Worm (Caenorhabditis elegans) whole organism, L3 larva: ENCODE results near the gene Y7A5A.10.

Experiments
- ZK546.5 ChIP-seq: sonication (generic microtip); optimal IDR thresholded peaks from 2 replicates; lab custom pipeline; 2017; ENCODE audit warnings: missing biosample characterization, missing genetic modification characterization
- ceh-82 ChIP-seq: fragments of 150-350 bp; optimal IDR thresholded peaks from 2 replicates; lab custom pipeline; 2014; ENCODE audit warnings: missing biosample characterization, missing genetic modification characterization
- egl-27 ChIP-seq: sonication (generic microtip); optimal IDR thresholded peaks from 4 replicates; lab custom pipeline; 2017; ENCODE audit warnings: missing biosample characterization, missing genetic modification reagents, missing genetic modification characterization
- elt-1 ChIP-seq: fragments of 150-350 bp; optimal IDR thresholded peaks from 2 replicates; lab custom pipeline; 2014; ENCODE audit warnings: missing biosample characterization, missing genetic modification characterization
- elt-2 ChIP-seq: sonication (generic microtip); optimal IDR thresholded peaks from 2 replicates; lab custom pipeline; 2016; ENCODE audit warnings: missing genetic modification reagents, mild to moderate bottlenecking, missing genetic modification characterization, missing compliant biosample characterization
- eor-1 ChIP-seq, 2 experiments: fragments of 150-350 bp; optimal IDR thresholded peaks; 2 replicates each; lab custom pipeline; 2014 to 2018; ENCODE audit warnings: missing biosample characterization in 2 of 2, missing genetic modification characterization in 2 of 2
- fos-1 ChIP-seq: fragments of 150-350 bp; optimal IDR thresholded peaks from 2 replicates; lab custom pipeline; 2014; ENCODE audit warnings: missing biosample characterization, missing genetic modification characterization
- jun-1 ChIP-seq: fragments of 150-350 bp; optimal IDR thresholded peaks from 2 replicates; lab custom pipeline; 2014; ENCODE audit warnings: missing biosample characterization, missing genetic modification reagents, missing genetic modification characterization
- lin-39 ChIP-seq: fragments of 150-350 bp; optimal IDR thresholded peaks from 2 replicates; lab custom pipeline; 2018; ENCODE audit warnings: missing biosample characterization, missing genetic modification reagents, missing genetic modification characterization
- lsy-12 ChIP-seq: sonication (generic microtip); optimal IDR thresholded peaks from 2 replicates; lab custom pipeline; 2016; ENCODE audit warnings: mild to moderate bottlenecking, missing genetic modification characterization, missing compliant biosample characterization
- mml-1 ChIP-seq: fragments of 150-350 bp; sonication (generic microtip); optimal IDR thresholded peaks from 3 replicates; lab custom pipeline; 2014; ENCODE audit warnings: missing biosample characterization, missing genetic modification characterization
- nfya-1 ChIP-seq: sonication (generic microtip); optimal IDR thresholded peaks from 2 replicates; lab custom pipeline; 2017; ENCODE audit warnings: missing genetic modification characterization, mild to moderate bottlenecking, missing compliant biosample characterization, antibody characterized with exemption, moderate library complexity; ENCODE audit not compliant: insufficient read depth
- nhr-12 ChIP-seq: fragments of 150-350 bp; optimal IDR thresholded peaks from 2 replicates; lab custom pipeline; 2014; ENCODE audit warnings: missing biosample characterization, missing genetic modification characterization
- nhr-23 ChIP-seq: fragments of 150-350 bp; optimal IDR thresholded peaks from 2 replicates; lab custom pipeline; 2014; ENCODE audit warnings: missing biosample characterization, missing genetic modification reagents, missing genetic modification characterization
- nhr-237 ChIP-seq: fragments of 150-350 bp; optimal IDR thresholded peaks from 2 replicates; lab custom pipeline; 2014; ENCODE audit warnings: missing biosample characterization, missing genetic modification characterization
- nhr-25 ChIP-seq: sonication (generic microtip); optimal IDR thresholded peaks from 2 replicates; lab custom pipeline; 2017; ENCODE audit warnings: missing biosample characterization, missing genetic modification characterization
- nhr-28 ChIP-seq: fragments of 150-350 bp; optimal IDR thresholded peaks from 2 replicates; lab custom pipeline; 2014; ENCODE audit warnings: missing biosample characterization, missing genetic modification characterization
- nhr-43 ChIP-seq: sonication (generic microtip); optimal IDR thresholded peaks from 2 replicates; lab custom pipeline; 2016; ENCODE audit warnings: mild to moderate bottlenecking, missing genetic modification characterization, missing compliant biosample characterization; ENCODE audit not compliant: poor library complexity, severe bottlenecking
- nhr-67 ChIP-seq: fragments of 150-350 bp; optimal IDR thresholded peaks from 2 replicates; lab custom pipeline; 2014; ENCODE audit warnings: missing biosample characterization, missing genetic modification characterization
- nhr-76 ChIP-seq: fragments of 150-350 bp; sonication (generic microtip); optimal IDR thresholded peaks from 5 replicates; lab custom pipeline; 2014; ENCODE audit warnings: missing biosample characterization, missing genetic modification characterization
- nhr-77 ChIP-seq: fragments of 150-350 bp; optimal IDR thresholded peaks from 2 replicates; lab custom pipeline; 2014; ENCODE audit warnings: missing biosample characterization, missing genetic modification characterization
- pha-4 ChIP-seq: fragments of 150-350 bp; optimal IDR thresholded peaks from 2 replicates; lab custom pipeline; 2014; ENCODE audit warnings: missing biosample characterization, missing genetic modification reagents, missing genetic modification characterization
- pqm-1 ChIP-seq: fragments of 150-350 bp; optimal IDR thresholded peaks from 2 replicates; lab custom pipeline; 2017; ENCODE audit warnings: missing biosample characterization, missing genetic modification characterization, inconsistent platforms
- sea-2 ChIP-seq: fragments of 150-350 bp; sonication (generic microtip); optimal IDR thresholded peaks from 4 replicates; lab custom pipeline; 2014; ENCODE audit warnings: missing biosample characterization, missing genetic modification reagents, missing genetic modification characterization
- skn-1 ChIP-seq: fragments of 150-350 bp; optimal IDR thresholded peaks from 2 replicates; lab custom pipeline; 2014; ENCODE audit warnings: missing biosample characterization, missing genetic modification characterization
- snpc-4 ChIP-seq: fragments of 150-350 bp; optimal IDR thresholded peaks from 2 replicates; lab custom pipeline; 2014; ENCODE audit warnings: missing biosample characterization, missing genetic modification characterization
- tbx-2 ChIP-seq: sonication (generic microtip); optimal IDR thresholded peaks from 2 replicates; lab custom pipeline; 2016; ENCODE audit warnings: mild to moderate bottlenecking, missing genetic modification characterization, missing compliant biosample characterization
- unc-62 ChIP-seq: fragments of 150-350 bp; sonication (generic microtip); optimal IDR thresholded peaks from 4 replicates; lab custom pipeline; 2014; ENCODE audit warnings: missing biosample characterization, missing genetic modification reagents, missing genetic modification characterization
- ztf-11 ChIP-seq: fragments of 150-350 bp; optimal IDR thresholded peaks from 2 replicates; lab custom pipeline; 2014; ENCODE audit warnings: missing biosample characterization, missing genetic modification characterization
- ztf-4 ChIP-seq: fragments of 150-350 bp; optimal IDR thresholded peaks from 2 replicates; lab custom pipeline; 2014; ENCODE audit warnings: missing biosample characterization, missing genetic modification characterization

Y7A5A.10 gene

DNA sequence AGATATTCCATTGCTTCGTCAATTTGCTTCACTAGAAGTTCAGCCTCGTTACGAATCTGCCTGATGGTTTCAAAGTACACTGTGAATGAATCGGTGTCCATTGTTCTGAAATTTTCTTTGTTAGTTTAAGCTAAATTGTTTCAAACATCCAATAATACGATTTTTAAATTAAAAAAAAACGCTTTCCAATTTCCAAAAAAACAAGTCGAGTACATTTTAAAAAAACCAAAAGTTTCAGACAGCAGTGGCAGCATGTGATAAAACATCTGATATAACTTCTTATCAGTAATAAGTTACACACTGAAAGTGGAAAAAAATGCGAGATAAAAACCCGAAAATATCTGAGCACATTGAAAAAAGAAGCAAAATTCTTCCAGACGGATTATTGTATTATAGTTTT lies 4.7 kb upstream of the Y7A5A.10 start, which contains the start of gene Y7A5A.6:
Y7A5A.6 (minus strand) TSS at position 101 of the 400 bp plus-strand sequence.
- TF ChIP-seq tbx-2 (tag; lab: Kevin White, UChicago) (no peak), elt-2 (tag; lab: Kevin White, UChicago) (peak; percentile 50), snpc-4 (tag; lab: Kevin White, UChicago) (no peak), nhr-12 (tag; lab: Kevin White, UChicago) (no peak), elt-1 (tag; lab: Kevin White, UChicago) (no peak), nhr-76 (tag; lab: Kevin White, UChicago) (no peak), skn-1 (tag; lab: Kevin White, UChicago) (no peak)

DNA sequence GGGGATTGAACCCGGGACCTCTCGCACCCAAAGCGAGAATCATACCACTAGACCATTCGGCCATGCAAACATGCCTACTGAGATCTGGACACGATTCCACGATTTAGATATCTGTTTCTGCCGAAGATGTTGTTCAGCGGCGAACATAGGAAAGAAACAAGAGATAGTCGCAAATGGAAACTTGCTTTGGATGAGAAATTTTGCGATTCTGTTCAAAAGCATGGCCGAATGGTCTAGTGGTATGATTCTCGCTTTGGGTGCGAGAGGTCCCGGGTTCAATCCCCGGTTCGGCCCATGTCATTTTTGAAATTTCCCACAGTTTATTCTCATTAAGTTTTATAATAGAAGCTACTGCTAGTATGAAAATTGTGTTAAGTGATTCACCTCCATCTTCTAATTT lies 1.8 kb upstream of the Y7A5A.10 start:
- TF ChIP-seq sea-2 (GFP tag; lab: Kevin White, UChicago) = no peak
- TF ChIP-seq nhr-43 (tag; lab: Kevin White, UChicago) = peak; percentile 68
- peak; percentile 50 for TF ChIP-seq nhr-23
- TF ChIP-seq nhr-25 (tag; lab: Kevin White, UChicago) = peak; percentile 29
- TF ChIP-seq lsy-12 (tag; lab: Kevin White, UChicago) = peak; percentile 6

DNA sequence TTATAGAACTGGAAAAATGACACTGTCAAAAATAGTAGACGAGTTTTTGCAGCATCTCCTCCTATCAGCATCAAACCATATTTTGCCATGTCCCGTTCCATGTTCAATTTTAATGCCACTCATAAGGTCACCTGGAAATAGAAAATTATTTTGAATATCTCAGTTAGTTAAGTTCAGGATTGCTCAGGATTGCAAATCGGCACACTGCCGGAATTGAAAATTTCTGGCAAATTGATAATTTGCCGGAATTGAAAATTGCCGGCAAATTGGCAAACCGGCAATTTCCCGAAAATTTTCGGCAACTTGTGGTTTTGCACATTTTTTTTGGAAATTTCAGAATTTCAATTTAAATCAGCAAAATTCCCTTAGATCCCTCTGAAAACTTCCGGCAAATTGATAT lies 8.2 kb downstream of the Y7A5A.10 start, which contains the start of gene Y7A5A.5:
Y7A5A.5 (minus strand) TSS at position 101 of the 400 bp plus-strand sequence.
- no peak for TF ChIP-seq nhr-28 (tag; lab: Kevin White, UChicago)
- no peak for TF ChIP-seq ZK546.5 (tag; lab: Kevin White, UChicago)
- no peak for TF ChIP-seq mml-1
- no peak for TF ChIP-seq lsy-12 (tag; lab: Kevin White, UChicago)
- no peak for TF ChIP-seq nhr-77 (tag; lab: Kevin White, UChicago)
- TF ChIP-seq unc-62 = no peak
- no peak for TF ChIP-seq nhr-67 (tag; lab: Kevin White, UChicago)
- TF ChIP-seq, all 47 proteins: peak for 0

DNA sequence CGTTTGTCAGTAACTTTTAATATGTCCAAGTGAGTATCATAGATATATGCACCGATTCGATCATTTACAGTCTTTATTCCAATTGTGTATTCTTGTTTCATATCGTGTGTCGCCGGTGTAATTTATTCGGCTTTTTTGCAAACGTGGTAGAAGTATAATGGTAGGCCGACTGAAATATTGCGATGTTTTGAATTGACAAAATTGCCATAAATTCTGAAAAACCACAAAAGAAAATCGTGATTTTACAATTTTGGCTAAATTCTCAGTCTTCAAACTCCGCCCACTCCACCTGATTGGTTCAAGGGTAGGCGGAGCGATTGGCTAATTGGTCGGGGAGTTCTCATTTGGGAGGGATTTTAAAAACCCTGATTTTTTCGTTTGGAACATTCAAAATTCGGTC lies 10.3 kb downstream of the Y7A5A.10 start, which contains the start of gene Y7A5A.3:
Y7A5A.3 (minus strand) TSS at position 101 of the 400 bp plus-strand sequence.
- TF ChIP-seq egl-27 (tag; lab: Kevin White, UChicago) (no peak), ztf-11 (no peak), elt-1 (tag; lab: Kevin White, UChicago) (no peak), eor-1 (tag; optimal IDR thresholded peaks at IDR 0.05; lab: Kevin White, UChicago) (no peak), tbx-2 (tag; lab: Kevin White, UChicago) (no peak), ztf-4 (tag; lab: Kevin White, UChicago) (no peak), nhr-67 (tag; lab: Kevin White, UChicago) (no peak), nfya-1 (tag; lab: Kevin White, UChicago) (no peak), nhr-76 (tag; lab: Kevin White, UChicago) (no peak), elt-2 (tag; lab: Kevin White, UChicago) (no peak), nhr-12 (tag; lab: Kevin White, UChicago) (no peak)

DNA sequence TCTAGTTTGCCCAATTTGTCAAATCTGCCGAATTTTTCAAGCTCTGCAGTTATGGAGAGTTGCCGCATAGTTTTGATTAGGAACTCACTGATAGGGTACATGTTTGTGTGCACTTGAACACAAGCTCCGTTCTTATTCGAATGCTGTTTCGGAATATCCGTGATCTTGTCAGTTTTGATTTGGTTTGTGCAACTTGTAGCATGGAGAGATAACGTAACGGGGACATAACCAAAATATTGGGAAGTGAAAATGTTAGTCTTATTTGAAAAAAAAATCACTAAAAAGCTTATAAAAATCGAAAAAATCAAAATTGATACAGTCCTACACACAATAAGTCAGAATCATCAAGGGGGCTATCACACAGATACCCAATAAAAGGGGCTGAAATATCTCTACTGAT lies 12.8 kb downstream of the Y7A5A.10 start, which contains the start of gene Y7A5A.24:
Y7A5A.24 (minus strand) TSS at position 101 of the 400 bp plus-strand sequence.
- no peak for TF ChIP-seq ceh-82

DNA sequence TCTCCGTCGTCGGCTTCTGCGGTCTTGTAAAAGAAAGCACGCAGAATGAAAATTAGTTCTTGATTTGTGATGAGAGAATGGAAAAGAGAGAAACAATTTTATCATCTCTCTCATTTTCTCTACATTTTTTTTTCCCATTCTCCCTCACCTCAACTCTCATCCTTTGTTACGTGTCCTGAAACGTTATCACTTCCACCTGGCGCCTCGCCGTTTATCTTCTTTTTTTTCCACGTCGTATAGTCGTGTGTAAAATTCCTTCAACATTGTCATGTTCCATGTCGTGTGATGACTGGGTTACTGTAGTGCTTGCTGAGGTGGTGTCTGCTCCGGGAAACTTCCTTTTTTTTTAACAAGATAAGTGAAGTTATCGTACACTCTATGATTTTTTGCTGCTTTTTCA lies 15.4 kb downstream of the Y7A5A.10 start:
- TF ChIP-seq nfya-1 (tag; lab: Kevin White, UChicago) (peak; percentile 53), pha-4 (tag; lab: Kevin White, UChicago) (peak; percentile 55), nhr-77 (tag; lab: Kevin White, UChicago) (no peak), ceh-82 (no peak), snpc-4 (tag; lab: Kevin White, UChicago) (peak; percentile 33), pqm-1 (tag; lab: Kevin White, UChicago) (peak; percentile 95), ztf-4 (tag; lab: Kevin White, UChicago) (no peak), eor-1 (tag; optimal IDR thresholded peaks at IDR 0.05; lab: Kevin White, UChicago) (no peak), nhr-67 (tag; lab: Kevin White, UChicago) (no peak), elt-2 (tag; lab: Kevin White, UChicago) (peak; percentile 98), nhr-237 (tag; lab: Kevin White, UChicago) (no peak), jun-1 (tag; lab: Kevin White, UChicago) (peak; percentile 87), nhr-25 (tag; lab: Kevin White, UChicago) (no peak), fos-1 (tag; lab: Kevin White, UChicago) (peak; percentile 8), skn-1 (tag; lab: Kevin White, UChicago) (peak; percentile 63), lin-39 (no peak)
- TF ChIP-seq, all 47 proteins: peak for 8
